Worm (Caenorhabditis elegans) whole organism, early embryonic: ENCODE data around the gene nhr-216.

ENCODE experiments used
- B0310.2 ChIP-seq: sonication (generic microtip); optimal IDR thresholded peaks from 2 replicates; lab custom pipeline; 2016; ENCODE audit warnings: mild to moderate bottlenecking, missing genetic modification characterization, missing compliant biosample characterization
- ama-1 ChIP-seq: fragments of 150-350 bp; optimal IDR thresholded peaks from 2 replicates; lab custom pipeline; 2014
- ceh-13 ChIP-seq: fragments of 200-800 bp; sonication (Bioruptor generic); optimal IDR thresholded peaks from 2 replicates; lab custom pipeline; 2018; ENCODE audit warnings: mild to moderate bottlenecking, missing genetic modification characterization, missing compliant biosample characterization
- ceh-36 ChIP-seq: sonication (generic microtip); optimal IDR thresholded peaks from 2 replicates; lab custom pipeline; 2016; ENCODE audit warnings: missing genetic modification characterization, inconsistent platforms, missing compliant biosample characterization
- flt-1 ChIP-seq: fragments of 200-800 bp; sonication (Bioruptor generic); IDR thresholded peaks from 2 replicates; pipeline ENCODE4 v1.3.6; 2022; ENCODE audit warnings: missing genetic modification characterization, missing compliant biosample characterization
- hmbx-1 ChIP-seq: sonication (generic microtip); optimal IDR thresholded peaks from 2 replicates; lab custom pipeline; 2016; ENCODE audit warnings: mild to moderate bottlenecking, missing genetic modification characterization, missing compliant biosample characterization
- hnd-1 ChIP-seq: sonication (generic microtip); optimal IDR thresholded peaks from 2 replicates; lab custom pipeline; 2016; ENCODE audit warnings: missing genetic modification characterization, missing compliant biosample characterization
- pes-1 ChIP-seq: fragments of 200-800 bp; sonication (Bioruptor generic); IDR thresholded peaks from 2 replicates; pipeline ENCODE4 v1.3.6; 2022; ENCODE audit warnings: missing genetic modification reagents, missing genetic modification characterization, missing compliant biosample characterization
- scrt-1 ChIP-seq: fragments of 200-800 bp; sonication (Bioruptor generic); IDR thresholded peaks from 2 replicates; pipeline ENCODE4 v1.3.6; 2022; ENCODE audit warnings: missing genetic modification characterization, missing compliant biosample characterization
- tbx-11 ChIP-seq: fragments of 200-800 bp; sonication (Bioruptor generic); IDR thresholded peaks from 2 replicates; pipeline ENCODE4 v1.3.6; 2022; ENCODE audit warnings: missing genetic modification characterization, missing compliant biosample characterization
- tbx-37 ChIP-seq: fragments of 200-800 bp; sonication (Bioruptor generic); conservative IDR thresholded peaks from 2 replicates; pipeline ENCODE4 v1.3.6; 2022; ENCODE audit warnings: missing genetic modification reagents, missing genetic modification characterization, missing compliant biosample characterization
- tra-4 ChIP-seq: sonication (generic microtip); optimal IDR thresholded peaks from 2 replicates; lab custom pipeline; 2017; ENCODE audit warnings: missing genetic modification characterization, missing compliant biosample characterization

DNA sequence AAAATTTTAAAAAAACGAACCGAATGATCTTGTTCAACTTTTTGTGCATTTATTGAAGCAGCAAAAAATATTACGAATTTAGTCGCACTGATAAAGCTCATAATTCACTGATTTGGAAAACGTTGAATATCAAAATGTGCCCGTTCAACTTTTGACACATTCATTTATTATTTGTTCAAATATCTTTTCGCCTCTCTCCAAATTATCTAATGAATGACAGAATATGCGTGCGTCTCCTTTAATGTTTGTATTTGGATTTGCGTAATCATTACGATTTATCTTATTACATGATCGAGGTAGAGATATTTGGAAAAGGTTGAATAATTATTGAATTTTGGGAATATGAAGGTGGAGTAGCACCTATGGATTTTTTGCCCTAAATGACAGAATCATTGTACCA is 9.2 kb downstream of the nhr-216 start, which contains the start of gene T09D3.3:
- TF ChIP-seq tbx-37 (no peak), ama-1 (no peak), flt-1 (GFP tag; lab: Robert Waterston, UW) (no peak), pes-1 (GFP tag; lab: Robert Waterston, UW) (no peak), tbx-11 (no peak), tra-4 (tag; lab: Kevin White, UChicago) (no peak), ceh-13 (GFP tag; lab: Kevin White, UChicago) (no peak), hmbx-1 (tag; lab: Kevin White, UChicago) (no peak), ceh-36 (no peak), hnd-1 (tag; lab: Kevin White, UChicago) (no peak), scrt-1 (GFP tag; lab: Robert Waterston, UW) (no peak), B0310.2 (no peak)
